Fruit fly (Drosophila melanogaster): Measurements from ENCODE around the gene Xpac.
A peak's percentile ranks its signal among the peaks of the same experiment; 100 is the strongest.

Gene Xpac

DNA sequence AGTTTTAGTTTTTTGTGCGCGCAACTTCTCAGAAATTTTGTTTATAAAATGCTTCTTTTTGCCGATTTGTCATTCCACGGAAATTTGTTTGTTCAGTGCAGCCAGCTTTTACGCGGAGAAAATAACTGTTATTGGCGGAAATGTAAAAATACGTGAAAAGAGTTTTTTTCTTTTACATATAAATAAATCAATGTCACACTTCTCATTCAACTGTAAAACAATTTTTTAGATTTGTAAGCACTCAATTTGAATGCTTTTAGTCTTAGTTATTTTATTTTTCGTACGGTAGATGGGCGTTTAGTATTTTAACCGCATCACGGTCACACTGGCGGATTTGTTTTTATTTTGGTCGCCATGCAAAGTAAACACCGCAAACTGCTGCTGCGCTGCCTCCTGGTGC lies at the start of gene Xpac, which contains the start of gene brn (continued):
- peak; percentile 54 for TF ChIP-seq pzg (GFP tag; optimal IDR thresholded peaks at IDR 0.05)
- TF ChIP-seq ind (GFP tag; optimal IDR thresholded peaks at IDR 0.05): no peak
- TF ChIP-seq Ets97D (GFP tag; optimal IDR thresholded peaks at IDR 0.05): peak; percentile 55
- peak; percentile 13 for TF ChIP-seq sug (tag; optimal IDR thresholded peaks at IDR 0.05)
- TF ChIP-seq sens (GFP tag): peak; percentile 74
- peak; percentile 6 for TF ChIP-seq ewg (GFP tag; optimal IDR thresholded peaks at IDR 0.05)
- TF ChIP-seq ara (GFP tag; IDR thresholded peaks at IDR 0.05): no peak
- TF ChIP-seq YL-1 (GFP tag; optimal IDR thresholded peaks at IDR 0.05): peak; percentile 31
- peak; percentile 61 for TF ChIP-seq Dp (GFP tag; optimal IDR thresholded peaks at IDR 0.05)
- peak; percentile 51 for TF ChIP-seq CG14710 (tag; optimal IDR thresholded peaks at IDR 0.05)
- no peak for TF ChIP-seq CG17829 (tag; optimal IDR thresholded peaks at IDR 0.05)
- TF ChIP-seq gfzf (GFP tag; optimal IDR thresholded peaks at IDR 0.05): peak; percentile 79
- 0 out of 2 replicates have a peak, but pooled peaks have one; percentile 6 for TF ChIP-seq CG3847 (GFP tag; IDR thresholded peaks at IDR 0.05)
- no peak for TF ChIP-seq Six4 (GFP tag; optimal IDR thresholded peaks at IDR 0.05)

DNA sequence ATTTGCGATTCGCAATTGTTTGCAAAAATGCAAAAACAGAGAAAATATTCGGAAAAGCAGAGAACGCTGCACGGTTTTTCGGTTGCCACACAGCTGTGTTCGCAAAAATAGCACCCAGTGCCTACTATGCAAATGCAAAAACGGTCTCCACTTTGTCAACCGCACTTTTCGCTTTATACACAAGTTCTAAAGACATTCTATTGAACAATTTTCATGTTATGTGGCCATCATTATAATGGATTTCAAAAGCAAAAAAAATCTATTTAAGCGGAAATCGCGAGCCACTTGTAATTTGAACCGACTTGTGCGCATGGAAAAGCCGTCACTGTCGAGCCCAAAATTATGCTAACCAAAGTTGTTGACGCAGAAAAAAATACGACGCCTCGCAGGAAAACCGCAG lies 47.0 kb upstream of the Xpac start:
- no peak for TF ChIP-seq chn (GFP tag; optimal IDR thresholded peaks at IDR 0.05)
- no peak for TF ChIP-seq CG13287 (GFP tag; IDR thresholded peaks at IDR 0.05; ENCODE audit: partially characterized antibody)
- TF ChIP-seq CG12769 (tag; optimal IDR thresholded peaks at IDR 0.05): no peak
- no peak for TF ChIP-seq tna (GFP tag; IDR thresholded peaks at IDR 0.05; ENCODE audit: partially characterized antibody)
- no peak for TF ChIP-seq dimm (GFP tag; IDR thresholded peaks at IDR 0.05)
- TF ChIP-seq knrl (GFP tag; IDR thresholded peaks at IDR 0.05; ENCODE audit: partially characterized antibody): no peak
- no peak for TF ChIP-seq Usf (GFP tag; optimal IDR thresholded peaks at IDR 0.05)
- no peak for TF ChIP-seq ssp (GFP tag; IDR thresholded peaks at IDR 0.05)
- no peak for TF ChIP-seq otp (GFP tag; IDR thresholded peaks at IDR 0.05)
- no peak for TF ChIP-seq CG9215 (GFP tag; IDR thresholded peaks at IDR 0.05)
- no peak for TF ChIP-seq sna (GFP tag; IDR thresholded peaks at IDR 0.05; ENCODE audit: partially characterized antibody)
- no peak for TF ChIP-seq Dfd (GFP tag; optimal IDR thresholded peaks at IDR 0.05)
- no peak for TF ChIP-seq CG14710 (tag; optimal IDR thresholded peaks at IDR 0.05)
- TF ChIP-seq CG8944 (GFP tag; optimal IDR thresholded peaks at IDR 0.05): no peak
- no peak for TF ChIP-seq dati (GFP tag; IDR thresholded peaks at IDR 0.05)
- no peak for TF ChIP-seq mld (GFP tag; IDR thresholded peaks at IDR 0.05; ENCODE audit: partially characterized antibody)
- no peak for TF ChIP-seq CG7357 (GFP tag; IDR thresholded peaks at IDR 0.05)
- no peak for TF ChIP-seq crc (GFP tag; optimal IDR thresholded peaks at IDR 0.05)
- TF ChIP-seq onecut (GFP tag; IDR thresholded peaks at IDR 0.05): no peak
- TF ChIP-seq kah (GFP tag; optimal IDR thresholded peaks at IDR 0.05): no peak
- TF ChIP-seq ewg (GFP tag; optimal IDR thresholded peaks at IDR 0.05): no peak
- TF ChIP-seq CG6813 (GFP tag; optimal IDR thresholded peaks at IDR 0.05): no peak
- TF ChIP-seq zfh2 (GFP tag; optimal IDR thresholded peaks at IDR 0.05): no peak
- no peak for TF ChIP-seq cas (GFP tag; IDR thresholded peaks at IDR 0.05)
- peak; percentile 3 for TF ChIP-seq zen (tag; optimal IDR thresholded peaks at IDR 0.05)
- TF ChIP-seq Hr39 (optimal IDR thresholded peaks at IDR 0.05): no peak
- TF ChIP-seq jigr1 (GFP tag; IDR thresholded peaks at IDR 0.05): no peak
- no peak for TF ChIP-seq Dip3 (GFP tag; optimal IDR thresholded peaks at IDR 0.05)
- TF ChIP-seq inv (GFP tag; IDR thresholded peaks at IDR 0.05; ENCODE audit: partially characterized antibody): no peak
- TF ChIP-seq wek (GFP tag; optimal IDR thresholded peaks at IDR 0.05): no peak
- TF ChIP-seq sens-2 (GFP tag; IDR thresholded peaks at IDR 0.05): no peak
- peak; percentile 41 for TF ChIP-seq dmrt99B (tag; optimal IDR thresholded peaks at IDR 0.05)
- TF ChIP-seq Chrac-16 (GFP tag; optimal IDR thresholded peaks at IDR 0.05): no peak
- no peak for TF ChIP-seq btn (GFP tag; optimal IDR thresholded peaks at IDR 0.05)
- TF ChIP-seq CG9797 (GFP tag; optimal IDR thresholded peaks at IDR 0.05): no peak
- TF ChIP-seq CG4730 (GFP tag; IDR thresholded peaks at IDR 0.05): no peak
- TF ChIP-seq Doc3 (GFP tag; IDR thresholded peaks at IDR 0.05; ENCODE audit: partially characterized antibody): no peak
- TF ChIP-seq her (GFP tag; optimal IDR thresholded peaks at IDR 0.05): no peak
- TF ChIP-seq tgo (GFP tag; IDR thresholded peaks at IDR 0.05): no peak

Measured in whole organism, embryonic.